Worm (Caenorhabditis elegans) whole organism, L4 larva: ENCODE data around the gene H01G02.4.
A peak's percentile ranks its signal among the peaks of the same experiment; 100 is the strongest.

ENCODE experiments used
- D1046.2 ChIP-seq: fragments of 200-800 bp; sonication (Bioruptor generic); IDR thresholded peaks from 2 replicates; pipeline ENCODE4 v1.3.6; 2022; ENCODE audit warnings: missing genetic modification characterization, missing compliant biosample characterization
- F26F4.8 ChIP-seq: fragments of 200-800 bp; sonication (Bioruptor generic); conservative IDR thresholded peaks from 2 replicates; pipeline ENCODE4 v1.3.6; 2022; ENCODE audit warnings: missing genetic modification characterization, missing compliant biosample characterization
- F37D6.2 ChIP-seq: sonication (generic microtip); optimal IDR thresholded peaks from 2 replicates; lab custom pipeline; 2016; ENCODE audit warnings: mild to moderate bottlenecking, missing genetic modification characterization, missing compliant biosample characterization
- R02D3.7 ChIP-seq: fragments of 150-350 bp; sonication (generic microtip); optimal IDR thresholded peaks from 3 replicates; lab custom pipeline; 2014; ENCODE audit warnings: missing biosample characterization, missing genetic modification characterization
- T20F7.1 ChIP-seq: fragments of 200-800 bp; sonication (Bioruptor generic); optimal IDR thresholded peaks from 2 replicates; lab custom pipeline; 2018; ENCODE audit warnings: mild to moderate bottlenecking, missing genetic modification characterization, missing compliant biosample characterization
- Y105C5A.15 ChIP-seq: fragments of 200-800 bp; sonication (Bioruptor generic); IDR thresholded peaks from 2 replicates; pipeline ENCODE4 v1.3.6; 2022; ENCODE audit warnings: missing genetic modification characterization, missing compliant biosample characterization
- ZK546.5 ChIP-seq, 2 experiments: sonication (generic microtip); optimal IDR thresholded peaks; 2 replicates each; lab custom pipeline; 2017; ENCODE audit warnings: missing biosample characterization in 2 of 2, missing genetic modification characterization in 2 of 2
- aha-1 ChIP-seq: fragments of 150-350 bp; peaks from one replicate; lab custom pipeline; 2014; ENCODE audit warnings: missing biosample characterization, missing genetic modification characterization
- ama-1 ChIP-seq: fragments of 150-350 bp; optimal IDR thresholded peaks from 2 replicates; lab custom pipeline; 2014; ENCODE audit warnings: inconsistent platforms, mixed read lengths
- arid-1 ChIP-seq: fragments of 200-800 bp; sonication (Bioruptor generic); conservative IDR thresholded peaks from 2 replicates; pipeline ENCODE4 v1.3.6; 2022; ENCODE audit warnings: missing genetic modification reagents, missing genetic modification characterization, missing compliant biosample characterization
- ceh-44 ChIP-seq: fragments of 200-800 bp; sonication (Bioruptor generic); IDR thresholded peaks from 2 replicates; pipeline ENCODE4 v1.3.6; 2022; ENCODE audit warnings: missing genetic modification reagents, missing genetic modification characterization, missing compliant biosample characterization
- ceh-82 ChIP-seq: sonication (generic microtip); optimal IDR thresholded peaks from 2 replicates; lab custom pipeline; 2017; ENCODE audit warnings: missing biosample characterization, missing genetic modification characterization
- ces-1 ChIP-seq: fragments of 150-350 bp; sonication (generic microtip); optimal IDR thresholded peaks from 4 replicates; lab custom pipeline; 2014; ENCODE audit warnings: missing biosample characterization, missing genetic modification reagents, missing genetic modification characterization
- ctbp-1 ChIP-seq: fragments of 200-800 bp; sonication (Bioruptor generic); IDR thresholded peaks from 2 replicates; pipeline ENCODE4 v1.3.6; 2022; ENCODE audit warnings: missing genetic modification reagents, missing genetic modification characterization, missing compliant biosample characterization
- daf-12 ChIP-seq: fragments of 150-350 bp; optimal IDR thresholded peaks from 2 replicates; lab custom pipeline; 2014; ENCODE audit warnings: missing biosample characterization, missing genetic modification reagents, missing genetic modification characterization
- daf-16 ChIP-seq, 3 experiments: sonication (generic microtip); optimal IDR thresholded peaks; 2 replicates each; lab custom pipeline; 2016 to 2017; ENCODE audit warnings: missing genetic modification characterization in 3 of 3, missing genetic modification reagents in 3 of 3, mild to moderate bottlenecking in 2 of 3, missing compliant biosample characterization in 2 of 3, missing biosample characterization in 1 of 3, moderate library complexity in 1 of 3
- daf-8 ChIP-seq: fragments of 200-800 bp; sonication (Bioruptor generic); IDR thresholded peaks from 2 replicates; pipeline ENCODE4 v1.3.6; 2022; ENCODE audit warnings: missing genetic modification characterization, missing compliant biosample characterization
- dmd-6 ChIP-seq: fragments of 200-800 bp; sonication (Bioruptor generic); IDR thresholded peaks from 2 replicates; pipeline ENCODE4 v1.3.6; 2022; ENCODE audit warnings: missing genetic modification reagents, missing genetic modification characterization, missing compliant biosample characterization
- dmd-8 ChIP-seq: fragments of 200-800 bp; sonication (Bioruptor generic); IDR thresholded peaks from 2 replicates; pipeline ENCODE4 v1.3.6; 2022; ENCODE audit warnings: missing genetic modification characterization, missing compliant biosample characterization
- dmd-9 ChIP-seq: fragments of 200-800 bp; sonication (Bioruptor generic); IDR thresholded peaks from 2 replicates; pipeline ENCODE4 v1.3.6; 2022; ENCODE audit warnings: missing genetic modification reagents, missing genetic modification characterization, missing compliant biosample characterization
- dpl-1 ChIP-seq: fragments of 150-350 bp; optimal IDR thresholded peaks from 2 replicates; lab custom pipeline; 2014; ENCODE audit warnings: missing biosample characterization, missing genetic modification reagents, missing genetic modification characterization
- dve-1 ChIP-seq: sonication (generic microtip); optimal IDR thresholded peaks from 2 replicates; lab custom pipeline; 2017; ENCODE audit warnings: antibody characterized with exemption, mild to moderate bottlenecking, missing genetic modification characterization, missing compliant biosample characterization; ENCODE audit not compliant: insufficient read depth
- fos-1 ChIP-seq: fragments of 150-350 bp; optimal IDR thresholded peaks from 2 replicates; lab custom pipeline; 2014; ENCODE audit warnings: missing biosample characterization, missing genetic modification characterization
- gei-8 ChIP-seq: fragments of 200-800 bp; sonication (Bioruptor generic); optimal IDR thresholded peaks from 2 replicates; lab custom pipeline; 2018; ENCODE audit warnings: mild to moderate bottlenecking, missing genetic modification characterization, missing compliant biosample characterization
- hlh-11 ChIP-seq: fragments of 200-800 bp; sonication (Bioruptor generic); optimal IDR thresholded peaks from 2 replicates; lab custom pipeline; 2018; ENCODE audit warnings: mild to moderate bottlenecking, missing genetic modification characterization, missing compliant biosample characterization
- hlh-30 ChIP-seq: sonication (generic microtip); optimal IDR thresholded peaks from 2 replicates; lab custom pipeline; 2017; ENCODE audit warnings: antibody characterized with exemption, mild to moderate bottlenecking, missing genetic modification characterization, missing compliant biosample characterization; ENCODE audit not compliant: insufficient read depth
- lin-1 ChIP-seq: fragments of 200-800 bp; sonication (Bioruptor generic); IDR thresholded peaks from 2 replicates; pipeline ENCODE4 v1.3.6; 2022; ENCODE audit warnings: missing genetic modification reagents, missing genetic modification characterization, missing compliant biosample characterization
- lin-38 ChIP-seq: fragments of 200-800 bp; sonication (Bioruptor generic); IDR thresholded peaks from 2 replicates; pipeline ENCODE4 v1.3.6; 2022; ENCODE audit warnings: missing genetic modification reagents, missing genetic modification characterization, missing compliant biosample characterization
- lir-3 ChIP-seq: sonication (generic microtip); optimal IDR thresholded peaks from 2 replicates; lab custom pipeline; 2016; ENCODE audit warnings: mild to moderate bottlenecking, missing genetic modification characterization, missing compliant biosample characterization
- lsy-2 ChIP-seq, 2 experiments: fragments of 150-350 bp in 1 of 2; sonication (generic microtip) in 1 of 2; optimal IDR thresholded peaks; 2 replicates each; lab custom pipeline; 2014 to 2017; ENCODE audit warnings: missing biosample characterization in 2 of 2, missing genetic modification characterization in 2 of 2
- madf-5 ChIP-seq, 2 experiments: fragments of 200-800 bp; sonication (Bioruptor generic); IDR thresholded peaks; 2 replicates each; pipeline ENCODE4 v1.3.6; 2022; ENCODE audit warnings: missing compliant biosample characterization in 2 of 2, missing genetic modification characterization in 2 of 2
- mes-2 ChIP-seq: sonication (generic microtip); optimal IDR thresholded peaks from 2 replicates; lab custom pipeline; 2016; ENCODE audit warnings: missing genotype, mild to moderate bottlenecking, missing genetic modification characterization, missing compliant biosample characterization; ENCODE audit not compliant: poor library complexity, severe bottlenecking
- mxl-3 ChIP-seq: fragments of 200-800 bp; sonication (Bioruptor generic); optimal IDR thresholded peaks from 2 replicates; lab custom pipeline; 2018; ENCODE audit warnings: mild to moderate bottlenecking, missing genetic modification characterization, missing compliant biosample characterization
- nhr-11 ChIP-seq: fragments of 150-350 bp; optimal IDR thresholded peaks from 2 replicates; lab custom pipeline; 2014; ENCODE audit warnings: missing biosample characterization, missing genetic modification characterization
- nhr-111 ChIP-seq: fragments of 200-800 bp; sonication (Bioruptor generic); optimal IDR thresholded peaks from 2 replicates; lab custom pipeline; 2018; ENCODE audit warnings: mild to moderate bottlenecking, missing genetic modification characterization, missing compliant biosample characterization
- nhr-237 ChIP-seq: sonication (generic microtip); optimal IDR thresholded peaks from 2 replicates; lab custom pipeline; 2017; ENCODE audit warnings: missing biosample characterization, missing genetic modification characterization
- nhr-41 ChIP-seq: fragments of 200-800 bp; sonication (Bioruptor generic); IDR thresholded peaks from 2 replicates; pipeline ENCODE4 v1.3.6; 2022; ENCODE audit warnings: missing genetic modification reagents, missing genetic modification characterization, missing compliant biosample characterization
- nhr-76 ChIP-seq: fragments of 150-350 bp; optimal IDR thresholded peaks from 2 replicates; lab custom pipeline; 2014; ENCODE audit warnings: missing biosample characterization, missing genetic modification characterization
- php-3 ChIP-seq: fragments of 200-800 bp; sonication (Bioruptor generic); IDR thresholded peaks from 2 replicates; pipeline ENCODE4 v1.3.6; 2022; ENCODE audit warnings: missing genetic modification reagents, missing genetic modification characterization, missing compliant biosample characterization
- pqm-1 ChIP-seq: sonication (generic microtip); optimal IDR thresholded peaks from 2 replicates; lab custom pipeline; 2017; ENCODE audit warnings: missing biosample characterization, missing genetic modification characterization
- rbr-2 ChIP-seq: sonication (generic microtip); optimal IDR thresholded peaks from 2 replicates; lab custom pipeline; 2016; ENCODE audit warnings: missing genotype, missing genetic modification characterization, missing compliant biosample characterization
- saeg-2 ChIP-seq: fragments of 200-800 bp; sonication (Bioruptor generic); IDR thresholded peaks from 2 replicates; pipeline ENCODE4 v1.3.6; 2022; ENCODE audit warnings: missing genetic modification reagents, missing genetic modification characterization, missing compliant biosample characterization
- sdz-12 ChIP-seq: fragments of 200-800 bp; sonication (Bioruptor generic); optimal IDR thresholded peaks from 2 replicates; lab custom pipeline; 2018; ENCODE audit warnings: mild to moderate bottlenecking, missing genetic modification characterization, missing compliant biosample characterization
- spr-1 ChIP-seq: sonication (generic microtip); optimal IDR thresholded peaks from 2 replicates; lab custom pipeline; 2016; ENCODE audit warnings: mild to moderate bottlenecking, missing genetic modification characterization, missing compliant biosample characterization
- tag-97 ChIP-seq: fragments of 200-800 bp; sonication (Bioruptor generic); IDR thresholded peaks from 2 replicates; pipeline ENCODE4 v1.3.6; 2022; ENCODE audit warnings: missing genetic modification characterization, missing compliant biosample characterization
- unc-62 ChIP-seq, 3 experiments: fragments of 150-350 bp in 1 of 3; sonication (generic microtip); optimal IDR thresholded peaks in 2 of 3; peaks in 1 of 3; 1 replicate in 1 of 3; 2 replicates in 2 of 3; lab custom pipeline; 2014 to 2017; ENCODE audit warnings: missing biosample characterization in 3 of 3, missing genetic modification characterization in 3 of 3, missing genetic modification reagents in 3 of 3, missing genotype in 1 of 3
- zag-1 ChIP-seq: fragments of 150-350 bp; optimal IDR thresholded peaks from 2 replicates; lab custom pipeline; 2014; ENCODE audit warnings: missing biosample characterization, missing genetic modification characterization
- zfp-2 ChIP-seq: sonication (generic microtip); optimal IDR thresholded peaks from 2 replicates; lab custom pipeline; 2016; ENCODE audit warnings: mild to moderate bottlenecking, missing genetic modification characterization, missing compliant biosample characterization
- zfp-3 ChIP-seq: fragments of 200-800 bp; sonication (Bioruptor generic); conservative IDR thresholded peaks from 2 replicates; pipeline ENCODE4 v1.3.6; 2022; ENCODE audit warnings: missing genetic modification reagents, missing genetic modification characterization, missing compliant biosample characterization
- zip-11 ChIP-seq: fragments of 200-800 bp; sonication (Bioruptor generic); IDR thresholded peaks from 2 replicates; pipeline ENCODE4 v1.3.6; 2022; ENCODE audit warnings: missing genetic modification characterization, missing compliant biosample characterization
- zip-2 ChIP-seq: fragments of 150-350 bp; optimal IDR thresholded peaks from 2 replicates; lab custom pipeline; 2014; ENCODE audit warnings: missing biosample characterization, missing genetic modification characterization
- ztf-11 ChIP-seq: fragments of 150-350 bp; optimal IDR thresholded peaks from 2 replicates; lab custom pipeline; 2014; ENCODE audit warnings: missing biosample characterization, missing genetic modification characterization

The H01G02.4 gene

DNA sequence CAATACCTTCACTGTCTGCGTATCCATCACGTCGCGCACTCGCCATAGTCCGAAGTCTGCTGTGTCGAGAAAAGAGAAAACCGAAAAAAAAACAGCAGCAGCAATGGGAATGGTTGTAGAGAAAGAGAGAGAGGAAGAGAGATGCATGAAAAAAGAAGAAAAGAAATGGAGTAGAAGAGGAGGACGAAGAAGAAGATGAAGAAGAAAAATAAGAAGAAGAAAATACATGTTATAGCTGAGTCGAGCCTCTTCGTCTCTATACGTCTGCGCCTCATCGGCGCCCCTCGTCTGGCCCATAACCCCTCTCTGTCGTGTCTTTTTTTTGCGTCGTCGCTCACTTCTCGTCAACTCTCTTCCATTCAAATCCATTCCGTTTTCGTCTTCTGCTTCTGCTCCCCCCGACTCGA is 6.8 kb upstream of the H01G02.4 start:
- TF ChIP-seq R02D3.7 (tag; lab: Kevin White, UChicago): no peak
- TF ChIP-seq zip-11 (GFP tag; lab: Robert Waterston, UW): no peak
- TF ChIP-seq saeg-2 (GFP tag; lab: Robert Waterston, UW): no peak
- no peak for TF ChIP-seq lin-38 (GFP tag; lab: Robert Waterston, UW)
- TF ChIP-seq daf-8 (GFP tag; lab: Robert Waterston, UW): no peak
- no peak for TF ChIP-seq zfp-2 (tag; lab: Kevin White, UChicago)
- TF ChIP-seq ceh-44: no peak
- no peak for TF ChIP-seq ces-1 (GFP tag; lab: Kevin White, UChicago)
- peak; percentile 85 for TF ChIP-seq hlh-11 (tag; lab: Kevin White, UChicago)
- TF ChIP-seq F26F4.8 (GFP tag; lab: Robert Waterston, UW): no peak
- TF ChIP-seq ztf-11 (tag; lab: Kevin White, UChicago): no peak
- TF ChIP-seq rbr-2 (tag; lab: Kevin White, UChicago): peak; percentile 81
- no peak for TF ChIP-seq gei-8 (GFP tag; lab: Kevin White, UChicago)
- TF ChIP-seq nhr-111: no peak
- TF ChIP-seq pqm-1 (tag; lab: Kevin White, UChicago): no peak
- TF ChIP-seq nhr-41 (GFP tag; lab: Robert Waterston, UW): no peak
- TF ChIP-seq Y105C5A.15 (GFP tag; lab: Robert Waterston, UW): no peak
- peak; percentile 21 for TF ChIP-seq T20F7.1
- TF ChIP-seq madf-5 (GFP tag; IDR thresholded peaks at IDR 0.05; lab: Robert Waterston, UW): no peak
- no peak for TF ChIP-seq spr-1 (tag; lab: Kevin White, UChicago)
- peak; percentile 83 for TF ChIP-seq nhr-11
- no peak for TF ChIP-seq dmd-9 (GFP tag; lab: Robert Waterston, UW)
- peak; percentile 89 for TF ChIP-seq dve-1
- no peak for TF ChIP-seq arid-1
- peak; percentile 58 for TF ChIP-seq zag-1
- peak; percentile 60 for TF ChIP-seq dpl-1 (GFP tag; lab: Kevin White, UChicago)
- TF ChIP-seq daf-16 (GFP tag; optimal IDR thresholded peaks at IDR 0.05; lab: Kevin White, UChicago): peak in 1 of 2 experiments; percentile 10
- peak; percentile 35 for TF ChIP-seq daf-16 (tag; optimal IDR thresholded peaks at IDR 0.05; lab: Kevin White, UChicago)
- no peak for TF ChIP-seq D1046.2 (GFP tag; lab: Robert Waterston, UW)
- TF ChIP-seq mxl-3 (GFP tag; lab: Kevin White, UChicago): peak; percentile 34
- no peak for TF ChIP-seq ceh-82 (tag; lab: Kevin White, UChicago)
- TF ChIP-seq ama-1 (lab: Kevin White, UChicago): no peak
- no peak for TF ChIP-seq zip-2
- no peak for TF ChIP-seq lir-3 (tag; lab: Kevin White, UChicago)
- no peak for TF ChIP-seq nhr-237 (tag; lab: Kevin White, UChicago)
- TF ChIP-seq fos-1 (tag; lab: Kevin White, UChicago): no peak
- no peak for TF ChIP-seq ZK546.5 (tag; optimal IDR thresholded peaks at IDR 0.05; lab: Kevin White, UChicago)
- TF ChIP-seq lin-1 (GFP tag; lab: Robert Waterston, UW): no peak
- TF ChIP-seq tag-97 (GFP tag; lab: Robert Waterston, UW): no peak
- peak in 1 of 2 experiments; percentile 94 for TF ChIP-seq unc-62 (GFP tag; optimal IDR thresholded peaks at IDR 0.05 in 1 of 2; lab: Kevin White, UChicago)
- no peak for TF ChIP-seq unc-62 (tag; optimal IDR thresholded peaks at IDR 0.05; lab: Kevin White, UChicago)
- peak; percentile 68 for TF ChIP-seq dmd-6 (GFP tag; lab: Robert Waterston, UW)
- TF ChIP-seq hlh-30 (tag; lab: Kevin White, UChicago): peak; percentile 69
- peak; percentile 70; the same call in 1 of the 2 replicates for TF ChIP-seq ctbp-1 (GFP tag; lab: Robert Waterston, UW)
- no peak for TF ChIP-seq php-3 (GFP tag; lab: Robert Waterston, UW)
- peak; percentile 69 for TF ChIP-seq F37D6.2 (tag; lab: Kevin White, UChicago)
- no peak for TF ChIP-seq daf-12
- no peak for TF ChIP-seq nhr-76 (tag; lab: Kevin White, UChicago)
- no peak for TF ChIP-seq mes-2 (tag; lab: Kevin White, UChicago)
- TF ChIP-seq lsy-2 (tag; optimal IDR thresholded peaks at IDR 0.05; lab: Kevin White, UChicago): peak; percentile 52 to 85
- peak; percentile 99 for TF ChIP-seq aha-1 (tag; lab: Kevin White, UChicago)
- TF ChIP-seq dmd-8 (GFP tag; lab: Robert Waterston, UW): no peak
- no peak for TF ChIP-seq zfp-3 (GFP tag; lab: Robert Waterston, UW)
- TF ChIP-seq sdz-12 (GFP tag; lab: Kevin White, UChicago): no peak
